Worm (Caenorhabditis elegans): ENCODE measurements around the gene npr-8.

- TF ChIP-seq unc-62 (GFP tag; optimal IDR thresholded peaks at IDR 0.05) (no peak), mab-5 (tag; optimal IDR thresholded peaks at IDR 0.05) (no peak), mls-2 (tag; optimal IDR thresholded peaks at IDR 0.05) (no peak), lin-13 (tag; optimal IDR thresholded peaks at IDR 0.05) (no peak), elt-3 (tag; optimal IDR thresholded peaks at IDR 0.05) (no peak), nhr-76 (tag; optimal IDR thresholded peaks at IDR 0.05) (no peak), nhr-28 (tag; optimal IDR thresholded peaks at IDR 0.05) (no peak), ztf-11 (tag; optimal IDR thresholded peaks at IDR 0.05) (no peak)
Observed at ce11 chrX:7409935-7410334, 32.8 kb downstream of the npr-8 start, which contains the start of gene C10A4.2.

All from whole organism, mixed stage, embryonic.